Worm (Caenorhabditis elegans): ENCODE data around the gene mrps-25.

The mrps-25 gene

DNA sequence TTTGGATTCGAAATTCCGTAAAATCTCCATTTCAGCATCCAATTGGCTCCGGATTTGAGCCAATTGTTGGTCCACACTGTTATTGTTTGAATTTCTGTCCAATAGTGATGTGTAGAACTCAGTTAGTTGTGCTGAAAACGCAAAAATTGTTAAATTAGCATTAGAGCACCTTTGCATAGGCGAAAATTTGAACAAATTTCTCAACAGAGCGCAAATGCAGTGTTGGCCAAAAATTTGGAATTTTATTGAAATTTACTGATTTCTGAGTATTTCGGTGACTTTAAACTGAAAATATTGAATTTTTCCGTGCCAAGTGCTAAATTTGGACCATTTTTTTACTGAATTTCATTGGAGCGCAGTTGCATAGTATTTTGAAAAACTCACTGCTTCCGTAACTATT lies 16.2 kb upstream of the mrps-25 start:
- no peak for TF ChIP-seq egl-27 (tag; optimal IDR thresholded peaks at IDR 0.05)
- peak; percentile 84 for TF ChIP-seq lin-38 (GFP tag; IDR thresholded peaks at IDR 0.05)
- no peak for TF ChIP-seq lin-29 (GFP tag; IDR thresholded peaks at IDR 0.05)
- TF ChIP-seq mdt-29 (GFP tag; IDR thresholded peaks at IDR 0.05) = no peak
- no peak for TF ChIP-seq unc-130 (GFP tag; optimal IDR thresholded peaks at IDR 0.05)
- no peak for TF ChIP-seq madf-5 (GFP tag; IDR thresholded peaks at IDR 0.05)
- no peak for TF ChIP-seq ceh-28 (tag; optimal IDR thresholded peaks at IDR 0.05)

DNA sequence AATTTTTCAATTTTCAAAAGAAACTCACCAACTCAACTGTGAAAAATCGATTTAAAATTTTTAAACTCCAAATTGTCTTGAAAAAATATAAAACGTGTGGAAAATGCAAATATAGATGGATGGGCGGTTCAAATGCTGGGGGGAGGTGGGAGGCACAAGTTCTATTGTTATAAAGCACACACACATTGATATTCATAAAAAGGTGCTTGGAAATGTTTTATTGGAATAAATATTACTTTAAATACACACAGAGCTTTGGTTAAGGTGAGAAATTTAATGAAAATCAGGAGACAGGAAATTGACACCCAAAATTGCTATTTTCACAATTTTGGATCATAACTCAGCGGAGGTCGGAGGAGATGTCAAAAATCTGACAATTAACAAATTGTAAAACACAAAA lies 12.4 kb upstream of the mrps-25 start, which contains the start of gene Y55F3AM.11:
TSS of gene Y55F3AM.11 (minus strand) at position 101 of the 400 bp plus-strand sequence.
- TF ChIP-seq nhr-237 (tag; optimal IDR thresholded peaks at IDR 0.05) (no peak), ceh-82 (tag; optimal IDR thresholded peaks at IDR 0.05) (no peak), sdz-12 (GFP tag; optimal IDR thresholded peaks at IDR 0.05) (no peak), lsy-2 (tag; optimal IDR thresholded peaks at IDR 0.05) (no peak), dmd-8 (GFP tag; IDR thresholded peaks at IDR 0.05) (no peak), daf-19 (GFP tag; conservative IDR thresholded peaks at IDR 0.05) (no peak)

DNA sequence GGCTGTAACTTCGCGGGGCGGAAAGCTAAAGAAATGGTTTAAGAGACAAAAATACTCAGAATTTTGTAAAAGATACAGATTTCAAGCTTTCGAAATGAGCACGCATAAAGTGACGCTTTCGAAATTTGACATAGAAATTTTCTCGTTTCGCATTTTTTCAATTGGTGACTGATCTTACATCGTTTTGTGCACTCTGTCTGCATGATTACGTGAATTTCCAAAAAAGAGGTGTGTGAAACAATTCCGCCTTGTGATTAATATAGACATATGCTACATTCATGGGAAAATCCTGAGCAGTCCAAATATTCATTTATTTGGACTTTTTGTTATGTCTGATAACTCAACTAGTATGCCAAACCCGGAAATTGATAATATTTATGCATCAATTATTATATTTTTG lies 11.0 kb upstream of the mrps-25 start, which contains the start of gene srx-12:
TSS of gene srx-12 (plus strand) at position 301 of the 400 bp plus-strand sequence.
- no peak for TF ChIP-seq ceh-44 (GFP tag; IDR thresholded peaks at IDR 0.05)
- TF ChIP-seq aha-1 (tag) = peak; percentile 22

DNA sequence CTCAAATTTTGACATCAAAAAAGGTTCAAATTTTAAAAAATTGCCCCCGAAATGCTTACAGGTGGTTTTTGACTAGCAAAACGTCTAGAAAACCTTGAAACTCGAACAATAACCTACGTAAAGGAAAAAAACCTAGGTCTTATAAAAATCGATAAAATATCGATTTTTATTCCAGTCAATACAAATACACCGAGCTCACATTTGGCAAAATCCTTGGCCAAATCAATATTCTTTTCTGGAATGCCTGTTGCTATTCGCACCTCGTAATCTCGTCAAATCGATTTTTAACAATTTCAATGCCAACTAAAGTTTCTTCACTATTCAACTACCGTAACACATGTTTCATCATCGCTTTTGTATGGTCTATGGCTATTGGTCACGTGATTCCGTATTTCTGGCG lies 9.7 kb upstream of the mrps-25 start:
- TF ChIP-seq nhr-25 (tag; optimal IDR thresholded peaks at IDR 0.05; ENCODE audit: borderline replicate concordance, insufficient read depth) = no peak
- no peak for TF ChIP-seq cey-2 (tag; optimal IDR thresholded peaks at IDR 0.05; ENCODE audit: borderline replicate concordance, insufficient read depth)
- TF ChIP-seq lsy-2 (tag; optimal IDR thresholded peaks at IDR 0.05) = no peak
- no peak for TF ChIP-seq ceh-32 (tag; optimal IDR thresholded peaks at IDR 0.05; ENCODE audit: poor library complexity)
- TF ChIP-seq nhr-11 (tag; optimal IDR thresholded peaks at IDR 0.05) = no peak
- TF ChIP-seq lin-39 (tag; optimal IDR thresholded peaks at IDR 0.05) = no peak
- no peak for TF ChIP-seq daf-12 (tag; optimal IDR thresholded peaks at IDR 0.05)
- no peak for TF ChIP-seq dmd-9 (GFP tag; IDR thresholded peaks at IDR 0.05)
- peak in 1 of 2 experiments; percentile 82 for TF ChIP-seq unc-62 (GFP tag; optimal IDR thresholded peaks at IDR 0.05 in 1 of 2)
- TF ChIP-seq unc-62 (tag; optimal IDR thresholded peaks at IDR 0.05) = no peak
- no peak for TF ChIP-seq dmd-6 (GFP tag; IDR thresholded peaks at IDR 0.05)
- no peak for TF ChIP-seq T20F7.1 (GFP tag; optimal IDR thresholded peaks at IDR 0.05)
- no peak for TF ChIP-seq egl-27 (tag; optimal IDR thresholded peaks at IDR 0.05)
- TF ChIP-seq hlh-11 (tag; optimal IDR thresholded peaks at IDR 0.05) = no peak
- peak; percentile 69 for TF ChIP-seq ceh-28 (tag; optimal IDR thresholded peaks at IDR 0.05)

DNA sequence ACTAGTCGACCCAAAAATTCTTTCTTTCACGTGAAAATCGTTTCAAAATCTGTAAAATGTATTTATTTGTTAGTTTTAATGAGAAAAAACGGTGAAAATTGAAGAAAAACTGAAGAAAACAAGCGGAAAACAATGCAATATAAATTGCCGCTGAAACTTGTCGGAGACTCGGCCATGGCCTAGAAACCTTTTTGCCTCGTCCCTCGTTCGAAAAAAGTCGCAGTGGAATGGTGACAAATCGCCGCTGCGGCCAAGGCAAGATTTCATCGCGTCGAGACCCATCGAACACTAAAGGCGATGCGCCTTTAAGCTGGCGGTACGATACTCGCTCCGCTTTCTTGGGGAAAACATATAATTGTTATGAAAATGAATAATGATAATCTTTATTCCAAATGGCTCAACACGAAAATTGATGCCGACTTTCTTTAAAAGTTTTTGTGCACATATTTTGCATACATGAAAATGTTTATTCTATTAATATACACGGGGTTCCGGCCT lies 5.0 kb upstream of the mrps-25 start, which contains the start of gene Y55F3AM.21:
TSS of gene Y55F3AM.21 (minus strand) at position 51 of the 498 bp plus-strand sequence.
- TF ChIP-seq Y48G9A.11 (GFP tag; IDR thresholded peaks at IDR 0.05) = peak; percentile 72; the same call in 1 of the 2 replicates

DNA sequence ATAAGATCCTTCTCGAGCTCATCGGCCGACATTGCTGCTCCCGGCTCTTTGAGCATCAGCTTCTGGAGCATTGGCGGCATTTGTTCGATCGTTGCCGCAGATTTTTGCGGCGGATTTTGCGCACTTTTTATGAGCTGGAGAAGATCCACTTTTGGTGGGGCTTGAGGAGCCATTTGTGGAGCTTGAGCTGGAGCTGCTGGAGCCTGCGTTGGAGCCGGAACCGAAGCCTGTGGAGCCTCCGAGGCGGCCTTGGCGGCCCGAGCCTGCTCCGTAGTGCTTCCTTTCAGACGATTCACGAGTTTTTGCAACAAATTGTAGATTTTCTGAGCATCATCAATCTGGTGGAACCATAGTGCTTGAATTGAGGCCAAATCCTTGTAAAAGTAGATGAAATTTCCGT lies 2.7 kb upstream of the mrps-25 start:
- TF ChIP-seq lin-38 (GFP tag; IDR thresholded peaks at IDR 0.05) = no peak
- TF ChIP-seq dmd-6 (GFP tag; IDR thresholded peaks at IDR 0.05) = no peak
- TF ChIP-seq ZK337.2 (GFP tag; IDR thresholded peaks at IDR 0.05) = no peak
- no peak for TF ChIP-seq nhr-102 (tag; optimal IDR thresholded peaks at IDR 0.05)
- TF ChIP-seq lin-15B (tag; optimal IDR thresholded peaks at IDR 0.05) = no peak
- TF ChIP-seq set-16 (GFP tag; IDR thresholded peaks at IDR 0.05) = peak; percentile 93
- no peak for TF ChIP-seq dmd-8 (GFP tag; IDR thresholded peaks at IDR 0.05)
- TF ChIP-seq daf-16 (GFP tag; optimal IDR thresholded peaks at IDR 0.05) = no peak
- TF ChIP-seq daf-16 (tag; optimal IDR thresholded peaks at IDR 0.05) = no peak
- TF ChIP-seq hlh-30 (tag; optimal IDR thresholded peaks at IDR 0.05; ENCODE audit: insufficient read depth) = no peak
